Fruit fly (Drosophila melanogaster): ENCODE results near the gene FucT6.

FucT6 gene

DNA sequence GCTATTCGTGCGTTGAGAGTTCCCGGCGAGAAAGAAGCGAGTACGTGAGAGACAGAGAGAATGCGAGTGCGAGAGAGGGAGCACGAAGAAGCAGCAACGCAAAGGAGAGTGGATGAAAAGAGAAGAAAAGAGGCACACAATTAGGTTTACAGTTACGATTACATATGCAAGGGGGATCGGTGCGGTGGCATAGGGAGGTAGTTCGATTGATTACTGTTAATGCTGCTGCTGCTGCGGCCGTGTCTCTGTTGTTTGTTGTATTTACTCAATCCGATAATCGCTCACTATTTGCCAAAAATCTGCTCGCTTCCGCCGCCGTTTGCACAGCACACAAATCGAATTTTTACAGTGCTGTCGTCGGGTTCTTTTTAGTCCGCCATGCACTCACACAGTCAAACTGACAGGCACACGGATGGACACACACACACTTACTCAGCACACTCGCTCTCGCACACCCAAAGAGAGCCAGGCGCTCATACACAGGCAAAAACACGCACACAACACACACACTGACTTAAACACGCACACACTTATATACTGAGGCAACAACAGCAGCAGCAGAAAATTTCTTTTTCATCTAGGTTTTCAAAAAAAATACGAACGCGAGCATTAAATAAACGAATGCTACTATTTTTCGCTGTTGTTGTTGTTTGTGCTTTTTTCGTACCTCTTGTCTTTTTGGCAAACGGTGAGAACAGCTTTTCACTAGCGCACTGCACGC is 4.2 kb upstream of the FucT6 start (continued):
- TF ChIP-seq repo (GFP tag; optimal IDR thresholded peaks at IDR 0.05) (no peak), CG2678 (tag; optimal IDR thresholded peaks at IDR 0.05) (peak; percentile 37), CG13296 (GFP tag; optimal IDR thresholded peaks at IDR 0.05) (peak; percentile 0), CG10147 (GFP tag; optimal IDR thresholded peaks at IDR 0.05) (peak; percentile 9), Med (GFP tag) (peak; percentile 34), psq (GFP tag; optimal IDR thresholded peaks at IDR 0.05) (peak; percentile 83), Spps (tag; optimal IDR thresholded peaks at IDR 0.05) (no peak), CG15514 (GFP tag; optimal IDR thresholded peaks at IDR 0.05) (no peak), CG11504 (tag; optimal IDR thresholded peaks at IDR 0.05) (no peak), corto (GFP tag; optimal IDR thresholded peaks at IDR 0.05) (no peak), CG10462 (GFP tag; optimal IDR thresholded peaks at IDR 0.05) (no peak), CkIIα-i1 (GFP tag; IDR thresholded peaks at IDR 0.05) (no peak), br (optimal IDR thresholded peaks at IDR 0.05) (no peak), vvl (GFP tag; IDR thresholded peaks at IDR 0.05) (peak; percentile 64), sens (GFP tag) (peak; percentile 69), CG1024 (GFP tag; IDR thresholded peaks at IDR 0.05) (no peak), bsh (GFP tag; optimal IDR thresholded peaks at IDR 0.05) (peak in 1 of 2 experiments; percentile 55), Hmr (GFP tag; optimal IDR thresholded peaks at IDR 0.05) (peak; percentile 49), Hr51 (GFP tag; optimal IDR thresholded peaks at IDR 0.05) (no peak), Hey (tag; optimal IDR thresholded peaks at IDR 0.05) (no peak), HLH3B (GFP tag; IDR thresholded peaks at IDR 0.05) (no peak), kni (GFP tag; optimal IDR thresholded peaks at IDR 0.05) (peak; percentile 18), CG17385 (GFP tag; optimal IDR thresholded peaks at IDR 0.05) (peak; percentile 44), tup (GFP tag; optimal IDR thresholded peaks at IDR 0.05) (no peak), YL-1 (GFP tag; optimal IDR thresholded peaks at IDR 0.05) (peak; percentile 52), CG10959 (GFP tag; IDR thresholded peaks at IDR 0.05) (no peak), dm (GFP tag; optimal IDR thresholded peaks at IDR 0.05) (no peak), crol (GFP tag; IDR thresholded peaks at IDR 0.05) (peak; percentile 92), CG12219 (GFP tag; optimal IDR thresholded peaks at IDR 0.05) (no peak), sim (GFP tag; IDR thresholded peaks at IDR 0.05) (no peak), ftz-f1 (GFP tag; optimal IDR thresholded peaks at IDR 0.05) (no peak)

DNA sequence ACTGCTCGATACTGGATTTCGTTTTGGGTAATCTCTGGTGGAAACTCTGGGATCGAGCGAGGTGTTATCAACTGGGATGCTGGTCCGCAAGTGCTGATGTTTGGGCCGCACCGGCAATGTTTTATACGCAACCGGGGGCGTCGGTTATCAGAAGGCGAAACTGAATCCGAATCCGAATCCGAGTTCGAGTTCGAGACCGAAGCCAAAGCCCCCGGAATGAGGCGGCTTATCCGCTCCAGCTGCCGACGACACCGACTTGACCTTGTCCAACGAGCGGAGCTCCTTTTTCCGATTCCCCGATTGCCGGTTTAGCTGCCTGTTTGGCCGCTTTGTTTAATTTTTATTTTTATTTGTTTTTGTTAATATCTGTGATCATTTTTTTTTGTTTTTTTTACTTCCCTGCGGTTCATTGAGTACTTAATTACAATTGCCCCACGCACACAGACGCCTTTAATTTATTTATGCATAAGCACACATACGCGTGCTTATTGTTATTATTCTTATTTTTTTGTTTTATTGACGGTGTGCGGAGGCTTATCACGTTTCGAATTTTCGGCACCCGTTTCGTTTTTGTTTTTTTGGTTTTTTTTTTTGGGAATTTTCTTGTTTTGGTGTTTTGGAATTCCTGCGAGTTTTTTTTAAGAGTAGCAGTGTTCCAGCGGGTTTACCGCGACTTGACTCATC is 4.7 kb downstream of the FucT6 start, which contains the start of gene CG2444:
Gene CG2444, minus strand, starts transcription at position 372 of the 684 bp plus-strand sequence.
- TF ChIP-seq CG6272 (GFP tag; IDR thresholded peaks at IDR 0.05), result no peak
- no peak for TF ChIP-seq schlank (tag; optimal IDR thresholded peaks at IDR 0.05)
- TF ChIP-seq Optix (GFP tag; IDR thresholded peaks at IDR 0.05), result no peak
- no peak for TF ChIP-seq CG17829 (tag; optimal IDR thresholded peaks at IDR 0.05)
- no peak for TF ChIP-seq YL-1 (GFP tag; optimal IDR thresholded peaks at IDR 0.05)
- no peak for TF ChIP-seq CG11696 (GFP tag; IDR thresholded peaks at IDR 0.05)
- TF ChIP-seq sug (tag; optimal IDR thresholded peaks at IDR 0.05), result peak; percentile 13
- no peak for TF ChIP-seq Aef1 (GFP tag; IDR thresholded peaks at IDR 0.05)
- TF ChIP-seq CG8944 (GFP tag; optimal IDR thresholded peaks at IDR 0.05), result no peak
- no peak for TF ChIP-seq CG1792 (GFP tag; optimal IDR thresholded peaks at IDR 0.05)
- TF ChIP-seq CG2678 (tag; optimal IDR thresholded peaks at IDR 0.05), result no peak
- no peak for TF ChIP-seq E2f2 (GFP tag; IDR thresholded peaks at IDR 0.05)
- TF ChIP-seq tna (GFP tag; IDR thresholded peaks at IDR 0.05; ENCODE audit: partially characterized antibody), result no peak
- TF ChIP-seq CG3065 (GFP tag; optimal IDR thresholded peaks at IDR 0.05), result no peak
- no peak for TF ChIP-seq CG5180 (GFP tag; optimal IDR thresholded peaks at IDR 0.05)
- TF ChIP-seq klu (GFP tag; IDR thresholded peaks at IDR 0.05), result no peak
- peak; percentile 57 for TF ChIP-seq Deaf1 (tag; optimal IDR thresholded peaks at IDR 0.05)
- no peak for TF ChIP-seq Ssrp (tag; optimal IDR thresholded peaks at IDR 0.05)
- TF ChIP-seq lilli (GFP tag; optimal IDR thresholded peaks at IDR 0.05), result no peak
- TF ChIP-seq CG17359 (tag; optimal IDR thresholded peaks at IDR 0.05), result no peak
- no peak for TF ChIP-seq exex (tag; optimal IDR thresholded peaks at IDR 0.05)

Measured in whole organism, embryonic.